Fruit fly (Drosophila melanogaster) whole organism, adult: ENCODE measurements around the gene CG18304.

ENCODE experiments used
- CG1620 ChIP-seq: fragments of 200-800 bp; sonication (Bioruptor generic); optimal IDR thresholded peaks from 2 replicates; lab custom pipeline; 2016; ENCODE audit warnings: missing biosample characterization, missing genetic modification characterization
- CG33017 ChIP-seq: fragments of 200-800 bp; sonication (Bioruptor generic); optimal IDR thresholded peaks from 2 replicates; lab custom pipeline; 2018; ENCODE audit warnings: missing biosample characterization, mild to moderate bottlenecking, missing genetic modification characterization, moderate library complexity
- CG7045 ChIP-seq: fragments of 200-800 bp; sonication (Bioruptor generic); optimal IDR thresholded peaks from 2 replicates; lab custom pipeline; 2017; ENCODE audit warnings: missing biosample characterization, mild to moderate bottlenecking, missing genetic modification characterization
- CG7101 ChIP-seq: fragments of 200-800 bp; sonication (Bioruptor generic); optimal IDR thresholded peaks from 2 replicates; lab custom pipeline; 2018; ENCODE audit warnings: missing biosample characterization, mild to moderate bottlenecking, missing genetic modification characterization, moderate library complexity
- Mnt ChIP-seq: fragments of 200-800 bp; sonication (Bioruptor generic); optimal IDR thresholded peaks from 2 replicates; lab custom pipeline; 2016; ENCODE audit warnings: missing biosample characterization, mild to moderate bottlenecking, missing genetic modification characterization
- bab1 ChIP-seq: fragments of 200-800 bp; sonication (Bioruptor generic); optimal IDR thresholded peaks from 3 replicates; lab custom pipeline; 2019; ENCODE audit warnings: missing biosample characterization, mild to moderate bottlenecking, missing genetic modification characterization, moderate library complexity
- cnc ChIP-seq, 2 experiments: fragments of >200 bp; optimal IDR thresholded peaks; 2 replicates each; lab custom pipeline; 2017
- tj ChIP-seq: fragments of 200-800 bp; sonication (Bioruptor generic); optimal IDR thresholded peaks from 3 replicates; lab custom pipeline; 2017; ENCODE audit warnings: missing biosample characterization, mild to moderate bottlenecking, missing genetic modification characterization, moderate library complexity

DNA sequence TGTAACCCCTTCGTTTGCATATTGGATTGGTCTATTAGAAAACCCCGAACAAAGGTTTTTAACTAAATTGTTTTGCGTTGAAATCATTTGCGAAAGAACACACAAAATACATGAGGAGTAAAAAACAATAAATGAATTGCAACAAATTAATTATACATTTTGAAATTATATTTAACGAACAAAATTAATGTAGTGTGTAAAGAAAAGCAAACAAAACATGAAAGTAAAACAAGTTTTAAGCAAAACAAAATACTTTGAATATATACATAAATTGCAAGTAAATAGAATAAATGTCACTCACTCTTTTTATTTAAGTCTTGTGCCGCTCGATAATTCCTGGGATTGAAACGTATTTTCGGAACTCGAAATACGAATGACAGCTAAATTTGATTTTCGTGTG is 10.8 kb downstream of the CG18304 start, which contains the start of gene CG43232:
- TF ChIP-seq tj (GFP tag; lab: Kevin White, UChicago) (no peak), CG7101 (tag; lab: Kevin White, UChicago) (no peak), CG7045 (GFP tag; lab: Kevin White, UChicago) (no peak), bab1 (no peak), Mnt (GFP tag; lab: Kevin White, UChicago) (no peak), CG33017 (tag; lab: Kevin White, UChicago) (no peak), CG1620 (GFP tag; lab: Kevin White, UChicago) (no peak), cnc (optimal IDR thresholded peaks at IDR 0.05; lab: Kevin White, UChicago) (no peak)
